Worm (Caenorhabditis elegans) whole organism, L3 larva: ENCODE data around the gene srx-59.
A peak's percentile ranks its signal among the peaks of the same experiment; 100 is the strongest.

Source experiments
- R02D3.7 ChIP-seq: fragments of 150-350 bp; optimal IDR thresholded peaks from 2 replicates; lab custom pipeline; 2014; ENCODE audit warnings: missing biosample characterization, missing genetic modification characterization
- ZK546.5 ChIP-seq: sonication (generic microtip); optimal IDR thresholded peaks from 2 replicates; lab custom pipeline; 2017; ENCODE audit warnings: missing biosample characterization, missing genetic modification characterization
- ama-1 ChIP-seq: fragments of 150-350 bp; optimal IDR thresholded peaks from 2 replicates; lab custom pipeline; 2018
- ceh-82 ChIP-seq: fragments of 150-350 bp; optimal IDR thresholded peaks from 2 replicates; lab custom pipeline; 2014; ENCODE audit warnings: missing biosample characterization, missing genetic modification characterization
- ceh-9 ChIP-seq: sonication (generic microtip); optimal IDR thresholded peaks from 2 replicates; lab custom pipeline; 2018; ENCODE audit warnings: missing biosample characterization, missing genetic modification characterization
- daf-12 ChIP-seq: fragments of 150-350 bp; optimal IDR thresholded peaks from 2 replicates; lab custom pipeline; 2014; ENCODE audit warnings: missing biosample characterization, missing genetic modification reagents, missing genetic modification characterization
- egl-27 ChIP-seq: sonication (generic microtip); optimal IDR thresholded peaks from 4 replicates; lab custom pipeline; 2017; ENCODE audit warnings: missing biosample characterization, missing genetic modification reagents, missing genetic modification characterization
- egl-5 ChIP-seq: fragments of 150-350 bp; optimal IDR thresholded peaks from 2 replicates; lab custom pipeline; 2017; ENCODE audit warnings: missing biosample characterization, missing genetic modification reagents, missing genetic modification characterization, inconsistent platforms
- elt-1 ChIP-seq: fragments of 150-350 bp; optimal IDR thresholded peaks from 2 replicates; lab custom pipeline; 2014; ENCODE audit warnings: missing biosample characterization, missing genetic modification characterization
- elt-3 ChIP-seq, 3 experiments: fragments of 150-350 bp in 1 of 3; sonication (generic microtip) in 2 of 3; optimal IDR thresholded peaks; 2 replicates in 2 of 3; 4 replicates in 1 of 3; lab custom pipeline; 2014 to 2017; ENCODE audit warnings: missing biosample characterization in 3 of 3, missing genetic modification characterization in 3 of 3
- fkh-10 ChIP-seq: sonication (generic microtip); optimal IDR thresholded peaks from 2 replicates; lab custom pipeline; 2017; ENCODE audit warnings: missing biosample characterization, missing genetic modification reagents, missing genetic modification characterization
- fos-1 ChIP-seq: fragments of 150-350 bp; optimal IDR thresholded peaks from 2 replicates; lab custom pipeline; 2014; ENCODE audit warnings: missing biosample characterization, missing genetic modification characterization
- jun-1 ChIP-seq: fragments of 150-350 bp; optimal IDR thresholded peaks from 2 replicates; lab custom pipeline; 2014; ENCODE audit warnings: missing biosample characterization, missing genetic modification reagents, missing genetic modification characterization
- lin-15B ChIP-seq: fragments of 150-350 bp; optimal IDR thresholded peaks from 2 replicates; lab custom pipeline; 2014; ENCODE audit warnings: missing biosample characterization, missing genetic modification characterization
- lin-39 ChIP-seq: fragments of 150-350 bp; optimal IDR thresholded peaks from 2 replicates; lab custom pipeline; 2018; ENCODE audit warnings: missing biosample characterization, missing genetic modification reagents, missing genetic modification characterization
- mdl-1 ChIP-seq: fragments of 150-350 bp; optimal IDR thresholded peaks from 2 replicates; lab custom pipeline; 2014; ENCODE audit warnings: missing biosample characterization, missing genetic modification characterization
- mml-1 ChIP-seq: fragments of 150-350 bp; sonication (generic microtip); optimal IDR thresholded peaks from 3 replicates; lab custom pipeline; 2014; ENCODE audit warnings: missing biosample characterization, missing genetic modification characterization
- nhr-11 ChIP-seq: fragments of 150-350 bp; optimal IDR thresholded peaks from 2 replicates; lab custom pipeline; 2014; ENCODE audit warnings: missing biosample characterization, missing genetic modification characterization
- nhr-23 ChIP-seq: fragments of 150-350 bp; optimal IDR thresholded peaks from 2 replicates; lab custom pipeline; 2014; ENCODE audit warnings: missing biosample characterization, missing genetic modification reagents, missing genetic modification characterization
- nhr-237 ChIP-seq: fragments of 150-350 bp; optimal IDR thresholded peaks from 2 replicates; lab custom pipeline; 2014; ENCODE audit warnings: missing biosample characterization, missing genetic modification characterization
- nhr-25 ChIP-seq: sonication (generic microtip); optimal IDR thresholded peaks from 2 replicates; lab custom pipeline; 2017; ENCODE audit warnings: missing biosample characterization, missing genetic modification characterization
- nhr-28 ChIP-seq: fragments of 150-350 bp; optimal IDR thresholded peaks from 2 replicates; lab custom pipeline; 2014; ENCODE audit warnings: missing biosample characterization, missing genetic modification characterization
- nhr-43 ChIP-seq: sonication (generic microtip); optimal IDR thresholded peaks from 2 replicates; lab custom pipeline; 2016; ENCODE audit warnings: mild to moderate bottlenecking, missing genetic modification characterization, missing compliant biosample characterization; ENCODE audit not compliant: poor library complexity, severe bottlenecking
- nhr-67 ChIP-seq: fragments of 150-350 bp; optimal IDR thresholded peaks from 2 replicates; lab custom pipeline; 2014; ENCODE audit warnings: missing biosample characterization, missing genetic modification characterization
- nhr-76 ChIP-seq: fragments of 150-350 bp; sonication (generic microtip); optimal IDR thresholded peaks from 5 replicates; lab custom pipeline; 2014; ENCODE audit warnings: missing biosample characterization, missing genetic modification characterization
- nhr-77 ChIP-seq: fragments of 150-350 bp; optimal IDR thresholded peaks from 2 replicates; lab custom pipeline; 2014; ENCODE audit warnings: missing biosample characterization, missing genetic modification characterization
- pha-4 ChIP-seq: fragments of 150-350 bp; optimal IDR thresholded peaks from 2 replicates; lab custom pipeline; 2014; ENCODE audit warnings: missing biosample characterization, missing genetic modification reagents, missing genetic modification characterization
- pqm-1 ChIP-seq: fragments of 150-350 bp; optimal IDR thresholded peaks from 2 replicates; lab custom pipeline; 2017; ENCODE audit warnings: missing biosample characterization, missing genetic modification characterization, inconsistent platforms
- snpc-4 ChIP-seq: fragments of 150-350 bp; optimal IDR thresholded peaks from 2 replicates; lab custom pipeline; 2014; ENCODE audit warnings: missing biosample characterization, missing genetic modification characterization
- tbx-2 ChIP-seq: sonication (generic microtip); optimal IDR thresholded peaks from 2 replicates; lab custom pipeline; 2016; ENCODE audit warnings: mild to moderate bottlenecking, missing genetic modification characterization, missing compliant biosample characterization
- unc-39 ChIP-seq: sonication (generic microtip); optimal IDR thresholded peaks from 4 replicates; lab custom pipeline; 2017; ENCODE audit warnings: missing biosample characterization, missing genetic modification characterization
- unc-62 ChIP-seq: fragments of 150-350 bp; sonication (generic microtip); optimal IDR thresholded peaks from 4 replicates; lab custom pipeline; 2014; ENCODE audit warnings: missing biosample characterization, missing genetic modification reagents, missing genetic modification characterization
- zag-1 ChIP-seq: fragments of 150-350 bp; optimal IDR thresholded peaks from 2 replicates; lab custom pipeline; 2014; ENCODE audit warnings: missing biosample characterization, missing genetic modification characterization
- ztf-4 ChIP-seq: fragments of 150-350 bp; optimal IDR thresholded peaks from 2 replicates; lab custom pipeline; 2014; ENCODE audit warnings: missing biosample characterization, missing genetic modification characterization

Gene srx-59

DNA sequence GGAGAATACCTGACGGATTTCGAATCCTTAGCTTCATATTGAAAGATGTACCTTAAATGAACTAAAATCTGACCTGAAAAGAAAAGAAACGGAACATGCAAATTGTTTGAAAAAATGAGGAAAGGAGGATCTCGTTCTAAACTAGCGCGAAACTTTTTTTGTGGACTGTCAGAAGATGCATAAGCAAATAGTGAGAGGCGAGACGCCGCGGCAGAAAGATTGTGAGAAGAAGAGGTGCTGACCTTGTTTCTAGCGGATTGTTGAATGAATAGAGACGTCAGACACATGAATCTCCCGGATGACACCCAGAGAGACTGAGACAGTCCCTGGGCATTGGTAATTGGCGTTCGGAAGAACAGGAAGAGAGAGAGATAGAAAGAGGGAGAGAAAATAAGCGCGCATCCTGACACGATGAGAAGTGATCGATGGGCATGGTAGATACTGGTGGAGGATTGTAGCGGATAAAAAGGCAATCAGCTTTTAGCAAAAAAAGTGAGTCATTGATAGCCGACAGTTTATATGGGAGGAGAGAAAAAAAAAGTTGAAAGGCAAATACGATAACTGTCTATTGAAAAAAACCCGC is 1.6 kb upstream of the srx-59 start, which contains the start of gene ptr-15:
Gene ptr-15 (minus strand): TSS at position 51 of the 583 bp plus-strand sequence.
- no peak for TF ChIP-seq fos-1 (tag; lab: Kevin White, UChicago)
- TF ChIP-seq tbx-2 (tag; lab: Kevin White, UChicago): no peak
- TF ChIP-seq nhr-43 (tag; lab: Kevin White, UChicago): peak; percentile 34
- TF ChIP-seq elt-3 (tag; optimal IDR thresholded peaks at IDR 0.05; lab: Kevin White, UChicago): peak in 1 of 3 experiments; percentile 19
- peak; percentile 82 for TF ChIP-seq nhr-23
- peak; percentile 13 for TF ChIP-seq nhr-25

DNA sequence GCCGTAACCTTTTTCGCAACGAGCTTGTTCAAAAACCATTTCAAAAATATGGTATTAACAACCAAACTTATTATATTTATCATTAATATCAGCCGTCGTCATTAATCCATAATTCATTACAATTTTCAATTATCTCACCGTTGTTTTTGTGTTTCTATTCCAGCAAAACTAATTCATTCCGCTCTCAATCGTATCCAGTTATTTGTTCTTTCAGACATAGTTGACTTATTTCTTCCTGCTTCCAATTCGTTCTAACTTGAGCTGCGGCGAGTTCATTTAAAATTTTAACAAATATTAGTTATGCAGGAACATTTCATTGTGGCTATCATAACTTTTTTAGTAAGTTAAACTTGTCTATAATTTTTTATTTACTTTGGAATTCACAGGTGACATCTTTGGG is 4.4 kb downstream of the srx-59 start, which contains the start of gene srx-16:
Gene srx-16 (plus strand): TSS at position 301 of the 400 bp plus-strand sequence.
- TF ChIP-seq nhr-11 (tag; lab: Kevin White, UChicago) (no peak), egl-27 (no peak), ama-1 (no peak), ztf-4 (tag; lab: Kevin White, UChicago) (no peak), nhr-77 (tag; lab: Kevin White, UChicago) (no peak), unc-39 (no peak), tbx-2 (tag; lab: Kevin White, UChicago) (no peak), nhr-67 (no peak), nhr-28 (no peak), snpc-4 (tag; lab: Kevin White, UChicago) (no peak)

DNA sequence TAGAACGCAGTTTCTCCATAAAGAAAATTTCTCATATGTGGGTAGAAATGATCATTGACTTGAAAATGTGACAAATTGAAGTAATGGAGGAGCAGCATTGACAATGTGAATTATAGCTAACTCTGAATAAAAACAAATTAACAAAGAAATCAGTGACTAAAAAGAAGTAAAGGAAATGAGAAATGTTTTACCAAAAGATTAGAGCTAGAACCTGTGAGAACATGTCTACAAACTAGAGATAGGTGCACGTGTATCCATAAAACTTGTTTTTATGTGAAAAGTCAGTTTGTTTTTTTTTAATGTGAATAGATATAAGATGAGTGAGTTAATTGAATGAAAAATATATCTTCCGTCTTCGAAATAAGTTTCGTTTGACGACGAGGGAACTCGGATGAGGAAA is 7.4 kb downstream of the srx-59 start, which contains the start of gene sre-12:
Gene sre-12 (minus strand): TSS at position 101 of the 400 bp plus-strand sequence.
- TF ChIP-seq jun-1 (tag; lab: Kevin White, UChicago): no peak
- TF ChIP-seq R02D3.7: no peak
- no peak for TF ChIP-seq mdl-1 (tag; lab: Kevin White, UChicago)
- no peak for TF ChIP-seq ceh-82 (tag; lab: Kevin White, UChicago)
- TF ChIP-seq snpc-4 (tag; lab: Kevin White, UChicago): no peak
- no peak for TF ChIP-seq nhr-11 (tag; lab: Kevin White, UChicago)
- no peak for TF ChIP-seq nhr-77 (tag; lab: Kevin White, UChicago)
- no peak for TF ChIP-seq mml-1 (tag; lab: Kevin White, UChicago)
- no peak for TF ChIP-seq nhr-23
- TF ChIP-seq elt-3 (tag; optimal IDR thresholded peaks at IDR 0.05; lab: Kevin White, UChicago): no peak
- TF ChIP-seq zag-1: no peak
- TF ChIP-seq pqm-1: no peak
- no peak for TF ChIP-seq nhr-28

DNA sequence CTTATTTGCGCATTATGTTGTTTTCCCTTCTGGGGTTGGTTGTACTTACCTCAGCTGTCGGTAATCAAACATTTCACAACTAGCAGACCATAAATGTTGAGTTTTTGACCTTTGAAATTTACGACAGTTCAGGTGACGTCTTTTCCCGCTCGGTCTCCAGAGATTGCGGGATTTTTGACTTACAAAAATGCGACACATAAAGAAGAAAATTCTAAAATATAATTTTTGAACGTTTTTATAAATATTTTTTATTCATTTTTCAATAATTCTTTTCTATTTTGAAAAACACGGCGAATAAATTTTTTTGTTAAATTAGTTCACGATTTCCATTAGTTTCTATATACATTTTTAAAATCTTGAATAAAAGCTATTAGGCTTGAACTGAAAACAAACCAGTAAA is 11.1 kb downstream of the srx-59 start, which contains the start of gene nhr-161:
Gene nhr-161 (minus strand): TSS at position 101 of the 400 bp plus-strand sequence.
- TF ChIP-seq ceh-9 (tag; lab: Kevin White, UChicago) (no peak), ceh-82 (tag; lab: Kevin White, UChicago) (no peak), elt-3 (tag; optimal IDR thresholded peaks at IDR 0.05; lab: Kevin White, UChicago) (no peak), nhr-237 (tag; lab: Kevin White, UChicago) (no peak), fos-1 (tag; lab: Kevin White, UChicago) (no peak), nhr-67 (no peak), lin-39 (tag; lab: Kevin White, UChicago) (no peak), daf-12 (tag; lab: Kevin White, UChicago) (no peak), tbx-2 (tag; lab: Kevin White, UChicago) (no peak), snpc-4 (tag; lab: Kevin White, UChicago) (no peak)
- TF ChIP-seq, all 47 proteins: peak for 0

DNA sequence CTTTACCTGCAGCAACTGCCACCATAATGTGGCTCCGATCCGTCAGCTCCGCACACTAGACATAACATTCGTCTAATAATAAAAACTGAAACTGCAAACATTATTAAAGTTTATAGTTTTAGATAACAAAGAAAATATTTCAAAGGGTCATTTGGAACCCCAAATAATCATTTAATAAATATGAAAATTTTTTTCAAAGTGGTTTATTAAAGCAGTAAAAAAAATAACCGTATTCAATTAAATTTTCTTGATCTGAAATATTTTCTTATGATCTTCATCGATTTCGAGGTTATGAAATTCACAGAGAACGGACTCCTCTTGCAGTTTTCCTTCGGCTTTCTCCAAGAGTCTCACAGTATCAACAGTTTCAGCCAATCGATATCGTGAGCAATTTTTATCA is 14.3 kb downstream of the srx-59 start, which contains the start of gene nhr-163:
Gene nhr-163 (minus strand): TSS at position 101 of the 400 bp plus-strand sequence.
- no peak for TF ChIP-seq ZK546.5 (tag; lab: Kevin White, UChicago)
- no peak for TF ChIP-seq unc-62
- no peak for TF ChIP-seq egl-5 (tag; lab: Kevin White, UChicago)
- no peak for TF ChIP-seq nhr-77 (tag; lab: Kevin White, UChicago)
- TF ChIP-seq fkh-10 (GFP tag; lab: Kevin White, UChicago): no peak
- TF ChIP-seq nhr-28: no peak
- no peak for TF ChIP-seq mml-1 (tag; lab: Kevin White, UChicago)
- no peak for TF ChIP-seq elt-1 (tag; lab: Kevin White, UChicago)
- no peak for TF ChIP-seq fos-1 (tag; lab: Kevin White, UChicago)
- TF ChIP-seq ztf-4 (tag; lab: Kevin White, UChicago): no peak
- TF ChIP-seq nhr-76 (tag; lab: Kevin White, UChicago): no peak
- TF ChIP-seq pha-4 (tag; lab: Kevin White, UChicago): no peak
- TF ChIP-seq ama-1: no peak
- no peak for TF ChIP-seq lin-15B
